Worm (Caenorhabditis elegans) whole organism, late embryonic: ENCODE measurements around the gene gar-2.

Experiments
- C08G9.2 ChIP-seq: sonication (generic microtip); optimal IDR thresholded peaks from 2 replicates; lab custom pipeline; 2016; ENCODE audit warnings: mild to moderate bottlenecking, missing genetic modification characterization, moderate library complexity, missing compliant biosample characterization
- C38D4.7 ChIP-seq: fragments of 200-800 bp; sonication (Bioruptor generic); optimal IDR thresholded peaks from 2 replicates; lab custom pipeline; 2018; ENCODE audit warnings: mild to moderate bottlenecking, missing genetic modification characterization, moderate library complexity, missing compliant biosample characterization
- ceh-18 ChIP-seq: sonication (generic microtip); optimal IDR thresholded peaks from 2 replicates; lab custom pipeline; 2016; ENCODE audit warnings: missing genetic modification characterization, missing compliant biosample characterization
- ceh-19 ChIP-seq: fragments of 200-800 bp; sonication (Bioruptor generic); optimal IDR thresholded peaks from 2 replicates; lab custom pipeline; 2018; ENCODE audit warnings: mild to moderate bottlenecking, missing genetic modification characterization, missing compliant biosample characterization
- ceh-2 ChIP-seq: sonication (generic microtip); optimal IDR thresholded peaks from 2 replicates; lab custom pipeline; 2016; ENCODE audit warnings: missing genotype, missing genetic modification characterization, missing compliant biosample characterization
- ceh-22 ChIP-seq: sonication (generic microtip); optimal IDR thresholded peaks from 2 replicates; lab custom pipeline; 2017; ENCODE audit warnings: missing biosample characterization, missing genetic modification characterization
- ceh-30 ChIP-seq: fragments of 150-350 bp; optimal IDR thresholded peaks from 2 replicates; lab custom pipeline; 2014; ENCODE audit warnings: missing biosample characterization, missing genetic modification characterization
- ceh-31 ChIP-seq: sonication (generic microtip); optimal IDR thresholded peaks from 2 replicates; lab custom pipeline; 2016; ENCODE audit warnings: missing genetic modification characterization, missing compliant biosample characterization
- ceh-45 ChIP-seq: fragments of 200-800 bp; sonication (Bioruptor generic); IDR thresholded peaks from 2 replicates; pipeline ENCODE4 v1.3.6; 2022; ENCODE audit warnings: missing genetic modification reagents, missing genetic modification characterization, missing compliant biosample characterization
- che-1 ChIP-seq: sonication (generic microtip); optimal IDR thresholded peaks from 2 replicates; lab custom pipeline; 2016; ENCODE audit warnings: mild to moderate bottlenecking, missing genetic modification characterization, missing compliant biosample characterization
- dve-1 ChIP-seq: sonication (generic microtip); optimal IDR thresholded peaks from 2 replicates; lab custom pipeline; 2017; ENCODE audit warnings: antibody characterized with exemption, mild to moderate bottlenecking, missing genetic modification characterization, missing compliant biosample characterization
- gmeb-2 ChIP-seq: sonication (generic microtip); optimal IDR thresholded peaks from 2 replicates; lab custom pipeline; 2016; ENCODE audit warnings: missing genetic modification characterization, inconsistent platforms, missing compliant biosample characterization
- hlh-8 ChIP-seq: sonication (generic microtip); optimal IDR thresholded peaks from 2 replicates; lab custom pipeline; 2016; ENCODE audit warnings: missing genotype, missing genetic modification characterization, missing compliant biosample characterization
- lim-6 ChIP-seq: sonication (generic microtip); optimal IDR thresholded peaks from 2 replicates; lab custom pipeline; 2016; ENCODE audit warnings: missing genetic modification characterization, missing compliant biosample characterization
- nhr-11 ChIP-seq: fragments of 150-350 bp; optimal IDR thresholded peaks from 2 replicates; lab custom pipeline; 2014; ENCODE audit warnings: missing biosample characterization, missing genetic modification characterization
- odd-2 ChIP-seq: sonication (generic microtip); optimal IDR thresholded peaks from 2 replicates; lab custom pipeline; 2017; ENCODE audit warnings: antibody characterized with exemption, mild to moderate bottlenecking, missing genetic modification characterization, missing compliant biosample characterization
- ref-2 ChIP-seq: sonication (generic microtip); optimal IDR thresholded peaks from 2 replicates; lab custom pipeline; 2016; ENCODE audit warnings: missing genetic modification characterization, missing compliant biosample characterization
- rnt-1 ChIP-seq: sonication (generic microtip); optimal IDR thresholded peaks from 2 replicates; lab custom pipeline; 2016; ENCODE audit warnings: missing genetic modification characterization, missing compliant biosample characterization
- tbx-2 ChIP-seq: sonication (generic microtip); optimal IDR thresholded peaks from 2 replicates; lab custom pipeline; 2016; ENCODE audit warnings: missing genetic modification characterization, missing compliant biosample characterization
- unc-42 ChIP-seq: sonication (generic microtip); optimal IDR thresholded peaks from 2 replicates; lab custom pipeline; 2016; ENCODE audit warnings: missing genotype, missing genetic modification characterization, missing compliant biosample characterization

gar-2 gene

DNA sequence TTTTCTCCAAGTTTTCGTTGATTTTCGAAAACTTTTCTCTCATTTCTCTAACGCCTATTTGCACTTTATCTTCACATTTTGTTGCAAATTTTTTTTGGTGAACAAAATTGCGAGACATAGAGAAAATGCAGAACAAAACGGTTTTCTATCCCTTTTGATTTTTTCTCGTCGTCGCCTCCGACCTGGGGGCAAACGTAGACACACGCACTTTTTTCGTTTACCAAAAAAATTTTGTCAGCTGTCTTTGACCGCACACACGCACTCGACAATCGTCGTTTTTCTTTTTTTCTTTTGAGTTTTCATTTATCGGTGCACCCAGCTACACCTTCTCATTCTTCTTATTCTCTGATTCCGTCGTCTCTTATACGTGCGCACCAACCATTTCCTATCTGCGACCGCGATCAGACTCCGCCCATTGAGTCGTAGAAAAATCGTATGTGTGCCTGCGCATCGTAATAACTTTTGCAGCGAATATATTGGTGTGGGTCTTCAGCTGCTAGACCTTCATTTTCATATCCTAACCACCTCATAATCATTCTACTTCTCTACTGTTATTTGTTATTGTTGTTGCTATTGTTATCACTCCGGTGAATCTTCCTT, 53.3 kb downstream of the gar-2 start:
- TF ChIP-seq rnt-1 = peak; percentile 27
- TF ChIP-seq ceh-22 (tag; lab: Kevin White, UChicago) = no peak
- peak; percentile 5 for TF ChIP-seq tbx-2
- peak; percentile 57 for TF ChIP-seq ceh-18 (tag; lab: Kevin White, UChicago)

DNA sequence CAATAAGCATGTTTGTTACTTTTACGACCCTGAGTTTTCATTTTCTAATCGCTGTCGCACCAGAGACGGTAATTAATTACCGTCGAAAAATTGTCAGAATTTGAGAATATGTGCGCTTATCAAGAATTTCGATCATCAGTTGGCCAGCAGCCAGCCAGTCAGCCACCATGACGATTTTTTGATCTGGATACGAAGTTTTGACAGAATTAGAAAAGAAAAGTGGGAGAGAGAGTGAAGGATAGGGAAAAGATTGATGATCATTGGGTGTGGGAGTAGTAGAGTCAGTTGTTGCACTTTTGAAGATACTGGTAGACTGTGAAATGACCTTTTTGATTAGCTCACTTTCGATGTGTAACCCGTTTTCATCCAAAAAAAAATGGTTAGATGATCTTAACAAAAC, 55.2 kb downstream of the gar-2 start:
- TF ChIP-seq ceh-19 (GFP tag; lab: Kevin White, UChicago) = no peak
- TF ChIP-seq nhr-11 (tag; lab: Kevin White, UChicago) = no peak
- TF ChIP-seq lim-6 (tag; lab: Kevin White, UChicago) = no peak
- TF ChIP-seq che-1 = no peak
- TF ChIP-seq ceh-18 (tag; lab: Kevin White, UChicago) = peak; percentile 21

DNA sequence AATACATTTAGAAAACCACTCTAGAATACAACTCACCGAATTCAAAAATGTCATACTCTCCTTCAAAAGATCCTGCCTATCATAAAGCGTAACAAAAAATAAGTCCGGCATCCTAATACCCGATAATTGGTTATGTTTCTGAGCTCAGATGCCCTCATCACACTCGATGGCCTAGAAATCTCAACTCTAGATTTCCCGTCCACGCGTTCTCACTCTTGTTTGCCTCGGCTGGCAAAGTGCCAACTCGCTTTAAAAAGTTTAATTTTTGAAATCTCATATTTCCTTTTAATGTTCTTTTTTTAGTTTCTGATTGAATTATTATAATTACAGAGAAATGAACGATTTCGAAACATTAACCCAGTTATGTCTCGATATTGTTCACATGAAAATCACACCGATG, 58.5 kb downstream of the gar-2 start, which contains the start of the genes C56G2.15 and thoc-2:
Gene C56G2.15 (minus strand): TSS at position 188 of the 400 bp plus-strand sequence.
Gene thoc-2 (plus strand): TSS at position 331 of the 400 bp plus-strand sequence.
- TF ChIP-seq C38D4.7 = no peak
- TF ChIP-seq C08G9.2 (tag; lab: Kevin White, UChicago) = peak; percentile 38
- TF ChIP-seq ceh-2 (tag; lab: Kevin White, UChicago) = peak; percentile 10
- TF ChIP-seq ceh-18 (tag; lab: Kevin White, UChicago) = no peak
- TF ChIP-seq tbx-2 = peak; percentile 51
- peak; percentile 51 for TF ChIP-seq ceh-31 (tag; lab: Kevin White, UChicago)

DNA sequence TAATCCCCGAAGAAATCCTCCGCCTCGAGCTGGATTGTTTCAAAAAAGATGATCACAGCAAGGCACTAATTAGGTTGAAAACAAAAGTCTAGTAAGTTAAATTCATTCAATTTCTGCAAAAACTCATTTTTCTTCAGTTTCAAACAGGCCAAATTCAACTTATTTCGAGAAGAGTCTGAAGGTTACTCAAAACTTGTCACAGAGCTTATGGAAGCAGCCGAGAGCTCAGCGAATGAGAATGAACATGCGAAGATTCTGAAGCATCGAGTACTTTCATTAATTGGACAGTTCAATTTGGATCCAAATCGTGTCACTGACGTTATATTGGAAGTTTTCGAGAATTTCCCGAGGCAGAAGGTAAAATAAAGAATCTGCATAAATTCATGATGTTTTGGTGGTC, 59.4 kb downstream of the gar-2 start:
- TF ChIP-seq ceh-30 (tag; lab: Kevin White, UChicago) = no peak
- no peak for TF ChIP-seq dve-1
- TF ChIP-seq ceh-45 (GFP tag; lab: Robert Waterston, UW) = no peak
- TF ChIP-seq unc-42 = no peak
- no peak for TF ChIP-seq odd-2 (tag; lab: Kevin White, UChicago)
- TF ChIP-seq ceh-31 (tag; lab: Kevin White, UChicago) = no peak
- no peak for TF ChIP-seq gmeb-2 (tag; lab: Kevin White, UChicago)
- TF ChIP-seq ref-2 (tag; lab: Kevin White, UChicago) = no peak
- TF ChIP-seq hlh-8 (tag; lab: Kevin White, UChicago) = no peak
